Fruit fly (Drosophila melanogaster) whole organism, embryonic: Measurements from ENCODE around the gene CG9263.
A peak's percentile ranks its signal among the peaks of the same experiment; 100 is the strongest.

Source experiments
- ATbp ChIP-seq: fragments of 200-800 bp; sonication (Bioruptor generic); optimal IDR thresholded peaks from 2 replicates; lab custom pipeline; 2017; ENCODE audit warnings: missing biosample characterization, mild to moderate bottlenecking, missing genetic modification characterization, missing genetic modification reagents
- Adf1 ChIP-seq: fragments of 200-800 bp; sonication (Bioruptor generic); IDR thresholded peaks from 2 replicates; pipeline ENCODE4 v1.3.6; 2022; ENCODE audit warnings: missing biosample characterization, missing genetic modification characterization
- Aef1 ChIP-seq: fragments of 200-800 bp; sonication (Bioruptor generic); IDR thresholded peaks from 3 replicates; pipeline ENCODE4 v1.3.6; 2022; ENCODE audit warnings: missing biosample characterization, missing genetic modification characterization
- CG12104 ChIP-seq: fragments of 200-800 bp; sonication (Bioruptor generic); optimal IDR thresholded peaks from 3 replicates; lab custom pipeline; 2016; ENCODE audit warnings: missing biosample characterization, missing genetic modification characterization
- CG12236 ChIP-seq: fragments of 200-800 bp; sonication (Bioruptor generic); optimal IDR thresholded peaks from 2 replicates; lab custom pipeline; 2016; ENCODE audit warnings: missing biosample characterization, missing genetic modification characterization
- CG12391 ChIP-seq: fragments of 200-800 bp; sonication (Bioruptor generic); optimal IDR thresholded peaks from 3 replicates; lab custom pipeline; 2018; ENCODE audit warnings: missing biosample characterization, mild to moderate bottlenecking, missing genetic modification characterization, moderate library complexity
- CG15479 ChIP-seq: fragments of 200-800 bp; sonication (Bioruptor generic); optimal IDR thresholded peaks from 3 replicates; lab custom pipeline; 2019; ENCODE audit warnings: missing biosample characterization, mild to moderate bottlenecking, missing genetic modification characterization, moderate library complexity
- CG17328 ChIP-seq: fragments of 200-800 bp; sonication (Bioruptor generic); IDR thresholded peaks from 2 replicates; pipeline ENCODE4 v1.3.6; 2022; ENCODE audit warnings: missing biosample characterization, missing genetic modification characterization
- CG17829 ChIP-seq: fragments of 200-800 bp; optimal IDR thresholded peaks from 2 replicates; lab custom pipeline; 2019; ENCODE audit warnings: missing biosample characterization, mild to moderate bottlenecking, missing genetic modification characterization, moderate library complexity
- CG18619 ChIP-seq: fragments of 200-800 bp; sonication (Bioruptor generic); optimal IDR thresholded peaks from 3 replicates; lab custom pipeline; 2017; ENCODE audit warnings: missing biosample characterization, mild to moderate bottlenecking, missing genetic modification characterization
- CG2199 ChIP-seq: fragments of 200-800 bp; sonication (Bioruptor generic); IDR thresholded peaks from 3 replicates; pipeline ENCODE4 v1.3.6; 2022; ENCODE audit warnings: missing biosample characterization, missing genetic modification characterization
- CG2875 ChIP-seq: fragments of 200-800 bp; sonication (Bioruptor generic); optimal IDR thresholded peaks from 2 replicates; lab custom pipeline; 2017; ENCODE audit warnings: missing biosample characterization, mild to moderate bottlenecking, missing genetic modification characterization, missing genetic modification reagents
- CG2889 ChIP-seq: fragments of 200-800 bp; sonication (Bioruptor generic); IDR thresholded peaks from 3 replicates; pipeline ENCODE4 v1.3.6; 2022; ENCODE audit warnings: missing biosample characterization, missing genetic modification characterization
- CG4404 ChIP-seq: fragments of 200-800 bp; sonication (Bioruptor generic); IDR thresholded peaks from 2 replicates; pipeline ENCODE4 v1.3.6; 2022; ENCODE audit warnings: missing biosample characterization, missing genetic modification characterization
- CG4707 ChIP-seq: fragments of 200-800 bp; sonication (Bioruptor generic); optimal IDR thresholded peaks from 2 replicates; lab custom pipeline; 2018; ENCODE audit warnings: missing biosample characterization, mild to moderate bottlenecking, missing genetic modification characterization, moderate library complexity
- CG6765 ChIP-seq: fragments of 200-800 bp; sonication (Bioruptor generic); optimal IDR thresholded peaks from 3 replicates; lab custom pipeline; 2017; ENCODE audit warnings: missing biosample characterization, mild to moderate bottlenecking, missing genetic modification characterization
- CG7357 ChIP-seq: fragments of 200-800 bp; sonication (Bioruptor generic); IDR thresholded peaks from 3 replicates; pipeline ENCODE4 v1.3.6; 2022; ENCODE audit warnings: missing biosample characterization, missing genetic modification characterization
- CG7963 ChIP-seq: fragments of 200-800 bp; sonication (Bioruptor generic); IDR thresholded peaks from 3 replicates; pipeline ENCODE4 v1.3.6; 2022; ENCODE audit warnings: missing biosample characterization, missing genetic modification characterization; ENCODE audit not compliant: partially characterized antibody
- CG9876 ChIP-seq: fragments of 200-800 bp; sonication (Bioruptor generic); optimal IDR thresholded peaks from 2 replicates; lab custom pipeline; 2016; ENCODE audit warnings: missing biosample characterization, missing genetic modification characterization
- Dip3 ChIP-seq: fragments of 200-800 bp; sonication (Bioruptor generic); optimal IDR thresholded peaks from 3 replicates; lab custom pipeline; 2016; ENCODE audit warnings: missing biosample characterization, missing genetic modification characterization
- Dref ChIP-seq: fragments of 200-800 bp; sonication (Bioruptor generic); IDR thresholded peaks from 2 replicates; pipeline ENCODE4 v1.3.6; 2022; ENCODE audit warnings: missing biosample characterization, missing genetic modification characterization
- Hey ChIP-seq: fragments of 200-800 bp; sonication (Bioruptor generic); optimal IDR thresholded peaks from 3 replicates; lab custom pipeline; 2018; ENCODE audit warnings: missing biosample characterization, mild to moderate bottlenecking, missing genetic modification characterization
- Lpt ChIP-seq: fragments of >200 bp; optimal IDR thresholded peaks from 2 replicates; lab custom pipeline; 2018; ENCODE audit warnings: missing biosample characterization, missing genetic modification characterization
- MTF-1 ChIP-seq: fragments of 200-800 bp; sonication (Bioruptor generic); optimal IDR thresholded peaks from 2 replicates; lab custom pipeline; 2018; ENCODE audit warnings: missing biosample characterization, mild to moderate bottlenecking, missing genetic modification characterization, borderline replicate concordance
- Max ChIP-seq: fragments of 200-800 bp; sonication (Bioruptor generic); optimal IDR thresholded peaks from 2 replicates; lab custom pipeline; 2016; ENCODE audit warnings: missing biosample characterization, mild to moderate bottlenecking, missing genetic modification characterization
- Meics ChIP-seq: fragments of 200-800 bp; sonication (Bioruptor generic); optimal IDR thresholded peaks from 2 replicates; lab custom pipeline; 2017; ENCODE audit warnings: missing biosample characterization, mild to moderate bottlenecking, missing genetic modification characterization
- Nf-YA ChIP-seq: fragments of 200-800 bp; sonication (Bioruptor generic); IDR thresholded peaks from 2 replicates; pipeline ENCODE4 v1.3.6; 2022; ENCODE audit warnings: missing biosample characterization, missing genetic modification characterization
- Oli ChIP-seq: fragments of 200-800 bp; sonication (Bioruptor generic); optimal IDR thresholded peaks from 2 replicates; lab custom pipeline; 2018; ENCODE audit warnings: missing biosample characterization, mild to moderate bottlenecking, missing genetic modification characterization, moderate library complexity
- Rx ChIP-seq: fragments of 200-800 bp; sonication (Bioruptor generic); IDR thresholded peaks from 2 replicates; pipeline ENCODE4 v1.3.6; 2022; ENCODE audit warnings: missing biosample characterization, missing genetic modification characterization
- Sox100B ChIP-seq: fragments of 200-800 bp; sonication (Bioruptor generic); optimal IDR thresholded peaks from 3 replicates; lab custom pipeline; 2018; ENCODE audit warnings: missing biosample characterization, mild to moderate bottlenecking, missing genetic modification characterization
- Vsx1 ChIP-seq: fragments of 200-800 bp; sonication (Bioruptor generic); optimal IDR thresholded peaks from 2 replicates; lab custom pipeline; 2017; ENCODE audit warnings: missing biosample characterization, mild to moderate bottlenecking, missing genetic modification characterization, missing genetic modification reagents
- ab ChIP-seq: fragments of 200-800 bp; sonication (Bioruptor generic); optimal IDR thresholded peaks from 2 replicates; lab custom pipeline; 2016; ENCODE audit warnings: missing biosample characterization, missing genetic modification characterization
- ac ChIP-seq: fragments of 200-800 bp; sonication (Bioruptor generic); optimal IDR thresholded peaks from 3 replicates; lab custom pipeline; 2017; ENCODE audit warnings: missing biosample characterization, mild to moderate bottlenecking, missing genetic modification characterization
- ash1 ChIP-seq: fragments of 200-800 bp; sonication (Bioruptor generic); optimal IDR thresholded peaks from 2 replicates; lab custom pipeline; 2018; ENCODE audit warnings: missing biosample characterization, mild to moderate bottlenecking, missing genetic modification characterization
- btn ChIP-seq: fragments of 200-800 bp; sonication (Bioruptor generic); optimal IDR thresholded peaks from 2 replicates; lab custom pipeline; 2016; ENCODE audit warnings: missing biosample characterization, missing genetic modification characterization
- corto ChIP-seq: fragments of 200-800 bp; sonication (Bioruptor generic); optimal IDR thresholded peaks from 2 replicates; lab custom pipeline; 2016; ENCODE audit warnings: missing biosample characterization, mild to moderate bottlenecking, missing genetic modification characterization, moderate library complexity
- cwo ChIP-seq: fragments of 200-800 bp; sonication (Bioruptor generic); optimal IDR thresholded peaks from 3 replicates; lab custom pipeline; 2017; ENCODE audit warnings: missing biosample characterization, missing genetic modification characterization, mild to moderate bottlenecking, moderate library complexity, missing genetic modification reagents
- emc ChIP-seq: fragments of 200-800 bp; sonication (Bioruptor generic); optimal IDR thresholded peaks from 2 replicates; lab custom pipeline; 2016; ENCODE audit warnings: missing biosample characterization, missing genetic modification characterization
- fd102C ChIP-seq: fragments of 200-800 bp; sonication (Bioruptor generic); optimal IDR thresholded peaks from 2 replicates; lab custom pipeline; 2018; ENCODE audit warnings: missing biosample characterization, mild to moderate bottlenecking, missing genetic modification characterization, moderate library complexity
- gsb-n ChIP-seq: fragments of 200-800 bp; sonication (Bioruptor generic); optimal IDR thresholded peaks from 3 replicates; lab custom pipeline; 2018; ENCODE audit warnings: missing biosample characterization, mild to moderate bottlenecking, missing genetic modification characterization
- gt ChIP-seq: fragments of 200-800 bp; sonication (Bioruptor generic); IDR thresholded peaks from 2 replicates; pipeline ENCODE4 v1.3.6; 2022; ENCODE audit warnings: missing biosample characterization, missing genetic modification characterization
- hb ChIP-seq: fragments of 200-800 bp; sonication (Bioruptor generic); IDR thresholded peaks from 3 replicates; pipeline ENCODE4 v1.3.6; 2022; ENCODE audit warnings: missing biosample characterization, missing genetic modification characterization; ENCODE audit not compliant: partially characterized antibody
- ind ChIP-seq: fragments of 200-800 bp; sonication (Bioruptor generic); optimal IDR thresholded peaks from 3 replicates; lab custom pipeline; 2016; ENCODE audit warnings: missing biosample characterization, missing genetic modification characterization
- pfk ChIP-seq: fragments of 200-800 bp; sonication (Bioruptor generic); optimal IDR thresholded peaks from 2 replicates; lab custom pipeline; 2018; ENCODE audit warnings: missing biosample characterization, mild to moderate bottlenecking, missing genetic modification characterization, moderate library complexity
- pho ChIP-seq: fragments of 200-800 bp; sonication (Bioruptor generic); optimal IDR thresholded peaks from 2 replicates; lab custom pipeline; 2016; ENCODE audit warnings: missing biosample characterization, missing genetic modification characterization
- phol ChIP-seq: fragments of 200-800 bp; sonication (Bioruptor generic); optimal IDR thresholded peaks from 3 replicates; lab custom pipeline; 2018; ENCODE audit warnings: missing biosample characterization, mild to moderate bottlenecking, missing genetic modification characterization, moderate library complexity
- seq ChIP-seq: fragments of 200-800 bp; sonication (Bioruptor generic); IDR thresholded peaks from 2 replicates; pipeline ENCODE4 v1.3.6; 2022; ENCODE audit warnings: missing biosample characterization, missing genetic modification characterization
- sisA ChIP-seq: fragments of 200-800 bp; sonication (Bioruptor generic); IDR thresholded peaks from 2 replicates; pipeline ENCODE4 v1.3.6; 2022; ENCODE audit warnings: missing biosample characterization, missing genetic modification characterization
- tap ChIP-seq: fragments of 200-800 bp; optimal IDR thresholded peaks from 3 replicates; lab custom pipeline; 2019; ENCODE audit warnings: missing biosample characterization, mild to moderate bottlenecking, missing genetic modification characterization, moderate library complexity
- tin ChIP-seq: fragments of 200-800 bp; sonication (Bioruptor generic); optimal IDR thresholded peaks from 3 replicates; lab custom pipeline; 2016; ENCODE audit warnings: missing biosample characterization, missing genetic modification characterization
- zen2 ChIP-seq: fragments of 200-800 bp; sonication (Bioruptor generic); IDR thresholded peaks from 3 replicates; pipeline ENCODE4 v1.3.6; 2022; ENCODE audit warnings: missing biosample characterization, missing genetic modification characterization; ENCODE audit not compliant: partially characterized antibody

Gene CG9263

DNA sequence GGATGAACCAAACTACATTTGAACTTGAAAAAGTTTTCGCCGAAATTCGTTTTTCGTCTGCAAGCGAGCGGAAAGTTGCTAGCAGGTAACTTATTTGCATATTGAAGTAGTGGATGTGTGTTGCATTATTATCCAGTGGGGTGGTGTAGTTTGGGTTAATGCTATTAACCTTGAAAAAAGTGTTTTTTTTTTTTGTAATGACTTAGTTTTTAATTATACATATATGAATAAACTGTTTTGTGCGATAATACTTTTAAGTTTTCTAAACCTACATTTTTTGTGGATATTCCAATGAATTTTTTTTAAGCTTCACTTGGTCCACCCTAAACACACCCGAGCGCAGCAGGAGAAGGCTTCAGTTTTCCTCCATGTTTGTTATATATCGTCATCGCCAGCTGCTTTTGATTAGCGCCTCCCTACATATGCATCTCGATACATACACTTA is 28.6 kb upstream of the CG9263 start (continued):
- TF ChIP-seq Rx (GFP tag; lab: Robert Waterston, UW) (no peak), corto (GFP tag; lab: Kevin White, UChicago) (peak; percentile 15), tin (GFP tag; lab: Kevin White, UChicago) (peak; percentile 1), ind (peak; percentile 4), zen2 (GFP tag; lab: Robert Waterston, UW) (no peak), sisA (GFP tag; lab: Robert Waterston, UW) (0 out of 2 replicates have a peak, but pooled peaks have one; percentile 18), Sox100B (GFP tag; lab: Kevin White, UChicago) (peak; percentile 53), CG2875 (GFP tag; lab: Kevin White, UChicago) (peak; percentile 21), emc (GFP tag; lab: Kevin White, UChicago) (no peak), CG7963 (GFP tag; lab: Robert Waterston, UW) (no peak), pfk (GFP tag; lab: Kevin White, UChicago) (no peak), hb (GFP tag; lab: Robert Waterston, UW) (no peak), Dref (GFP tag; lab: Robert Waterston, UW) (no peak), CG9876 (GFP tag; lab: Kevin White, UChicago) (no peak), Dip3 (GFP tag; lab: Kevin White, UChicago) (no peak), btn (GFP tag; lab: Kevin White, UChicago) (no peak), Aef1 (GFP tag; lab: Robert Waterston, UW) (no peak), CG6765 (GFP tag; lab: Kevin White, UChicago) (no peak), Lpt (GFP tag; lab: Kevin White, UChicago) (no peak), Oli (tag; lab: Kevin White, UChicago) (peak; percentile 42), CG15479 (GFP tag; lab: Kevin White, UChicago) (no peak), CG4404 (GFP tag; lab: Robert Waterston, UW) (no peak), CG2199 (GFP tag; lab: Robert Waterston, UW) (no peak), pho (GFP tag; lab: Kevin White, UChicago) (no peak), ab (no peak), MTF-1 (GFP tag; lab: Kevin White, UChicago) (no peak), ac (GFP tag; lab: Kevin White, UChicago) (no peak), CG2889 (GFP tag; lab: Robert Waterston, UW) (no peak), CG12391 (peak; percentile 43), CG17829 (no peak), tap (no peak), ATbp (GFP tag; lab: Kevin White, UChicago) (peak; percentile 29), cwo (GFP tag; lab: Kevin White, UChicago) (peak; percentile 14), CG7357 (0 out of 3 replicates have a peak, but pooled peaks have one; percentile 28), Vsx1 (GFP tag; lab: Kevin White, UChicago) (no peak), fd102C (GFP tag; lab: Kevin White, UChicago) (no peak), CG17328 (GFP tag; lab: Robert Waterston, UW) (no peak), CG4707 (GFP tag; lab: Kevin White, UChicago) (no peak), CG12236 (GFP tag; lab: Kevin White, UChicago) (no peak), Hey (no peak), seq (GFP tag; lab: Robert Waterston, UW) (no peak), phol (tag; lab: Kevin White, UChicago) (peak; percentile 72), Meics (no peak), Max (peak; percentile 4), Nf-YA (GFP tag; lab: Robert Waterston, UW) (no peak), ash1 (GFP tag; lab: Kevin White, UChicago) (no peak), Adf1 (GFP tag; lab: Robert Waterston, UW) (no peak), gt (GFP tag; lab: Robert Waterston, UW) (no peak), gsb-n (tag; lab: Kevin White, UChicago) (peak; percentile 10), CG12104 (GFP tag; lab: Kevin White, UChicago) (peak; percentile 12), CG18619 (GFP tag; lab: Kevin White, UChicago) (no peak)
